Fruit fly (Drosophila melanogaster): ENCODE measurements around the gene CG15172.
A peak's percentile ranks its signal among the peaks of the same experiment; 100 is the strongest.

- TF ChIP-seq CG14711 (tag; optimal IDR thresholded peaks at IDR 0.05) (no peak), CG11617 (GFP tag; optimal IDR thresholded peaks at IDR 0.05) (no peak), cic (GFP tag; optimal IDR thresholded peaks at IDR 0.05) (no peak), CG33017 (tag; optimal IDR thresholded peaks at IDR 0.05) (peak; percentile 32)
Observed at dm6 chr2L:19026491-19027197, 4.4 kb downstream of the CG15172 start.

Measured in whole organism, adult.